Fruit fly (Drosophila melanogaster): Measurements from ENCODE around the gene CG13461.

DNA sequence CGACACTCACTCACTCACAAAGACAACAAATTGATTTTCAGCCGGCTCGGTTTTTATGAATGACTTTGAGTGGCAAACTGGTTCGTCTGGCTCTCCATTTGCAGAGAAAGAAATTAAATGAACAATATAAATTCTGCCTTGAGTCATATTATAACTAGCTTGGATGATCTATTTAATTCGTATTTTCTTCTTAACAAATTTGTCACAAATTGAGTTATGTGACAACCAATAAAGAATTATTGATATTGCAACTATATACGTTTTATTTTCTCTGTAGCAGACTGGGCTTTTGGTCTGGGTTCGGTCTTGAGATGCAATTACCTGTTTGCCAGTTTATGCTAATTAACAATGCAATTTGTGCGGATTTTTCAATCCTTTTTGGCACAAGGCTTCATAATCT, 45.5 kb downstream of the CG13461 start:
- TF ChIP-seq insv (optimal IDR thresholded peaks at IDR 0.05) (no peak), h (optimal IDR thresholded peaks at IDR 0.05) (no peak)
